Worm (Caenorhabditis elegans): Measurements from ENCODE around the gene sdz-1.

The sdz-1 gene

ce11 chrIII:8689143-8689542, 11.0 kb downstream of the sdz-1 start:
- TF ChIP-seq unc-130 (GFP tag; optimal IDR thresholded peaks at IDR 0.05) (peak; percentile 45), D1046.2 (GFP tag; IDR thresholded peaks at IDR 0.05) (no peak)

- TF ChIP-seq mxl-3 (GFP tag; optimal IDR thresholded peaks at IDR 0.05) (peak; percentile 89), php-3 (GFP tag; IDR thresholded peaks at IDR 0.05) (no peak), nhr-48 (tag; optimal IDR thresholded peaks at IDR 0.05) (no peak), ceh-28 (tag; optimal IDR thresholded peaks at IDR 0.05) (peak; percentile 25), dve-1 (tag; optimal IDR thresholded peaks at IDR 0.05; ENCODE audit: insufficient read depth) (peak; percentile 71), dmd-6 (GFP tag; IDR thresholded peaks at IDR 0.05) (peak; percentile 49), hlh-11 (tag; optimal IDR thresholded peaks at IDR 0.05) (peak; percentile 79), nhr-11 (tag; optimal IDR thresholded peaks at IDR 0.05) (peak; percentile 82), mep-1 (tag; optimal IDR thresholded peaks at IDR 0.05) (peak; percentile 65), zag-1 (tag; optimal IDR thresholded peaks at IDR 0.05) (no peak), tra-1 (GFP tag; IDR thresholded peaks at IDR 0.05) (0 out of 2 replicates have a peak, but pooled peaks have one; percentile 40), zfp-3 (GFP tag; conservative IDR thresholded peaks at IDR 0.05) (0 out of 2 replicates have a peak, but pooled peaks have one; percentile 7), snpc-4 (tag; optimal IDR thresholded peaks at IDR 0.05) (no peak), hif-1 (tag; optimal IDR thresholded peaks at IDR 0.05) (no peak), nhr-28 (tag; optimal IDR thresholded peaks at IDR 0.05) (peak; percentile 96), T20F7.1 (GFP tag; optimal IDR thresholded peaks at IDR 0.05) (peak; percentile 37), hlh-30 (tag; optimal IDR thresholded peaks at IDR 0.05; ENCODE audit: insufficient read depth) (peak; percentile 81), daf-16 (GFP tag; optimal IDR thresholded peaks at IDR 0.05) (no peak), daf-16 (tag; optimal IDR thresholded peaks at IDR 0.05) (peak; percentile 77), mdl-1 (tag; optimal IDR thresholded peaks at IDR 0.05) (peak in 1 of 2 experiments; percentile 68)
Observed at ce11 chrIII:8688438-8688946, 11.6 kb downstream of the sdz-1 start, which contains the start of gene hadb-1. TSS of gene hadb-1 (minus strand) at chrIII:8688488.

ce11 chrIII:8685590-8686240, 14.4 kb downstream of the sdz-1 start:
- TF ChIP-seq ceh-62 (tag; optimal IDR thresholded peaks at IDR 0.05) (no peak), egl-43 (GFP tag; IDR thresholded peaks at IDR 0.05) (peak; percentile 45; the same call in 1 of the 2 replicates), php-3 (GFP tag; IDR thresholded peaks at IDR 0.05) (no peak), T20F7.1 (GFP tag; optimal IDR thresholded peaks at IDR 0.05) (no peak), saeg-2 (GFP tag; IDR thresholded peaks at IDR 0.05) (no peak), daf-8 (GFP tag; IDR thresholded peaks at IDR 0.05) (no peak), pqm-1 (tag; optimal IDR thresholded peaks at IDR 0.05) (no peak), lin-39 (tag; optimal IDR thresholded peaks at IDR 0.05) (no peak), cey-2 (tag; optimal IDR thresholded peaks at IDR 0.05; ENCODE audit: borderline replicate concordance, insufficient read depth) (no peak), zfp-3 (GFP tag; conservative IDR thresholded peaks at IDR 0.05) (peak; percentile 71; the same call in 1 of the 2 replicates), nhr-111 (GFP tag; optimal IDR thresholded peaks at IDR 0.05) (peak; percentile 29), unc-39 (tag; optimal IDR thresholded peaks at IDR 0.05) (no peak), T26A8.4 (GFP tag; IDR thresholded peaks at IDR 0.05) (peak; percentile 74; the same call in 1 of the 2 replicates), lsy-2 (tag; optimal IDR thresholded peaks at IDR 0.05) (no peak), lin-29 (GFP tag; IDR thresholded peaks at IDR 0.05) (no peak), mxl-2 (GFP tag; conservative IDR thresholded peaks at IDR 0.05) (no peak), F10B5.3 (tag; optimal IDR thresholded peaks at IDR 0.05) (no peak), unc-62 (GFP tag; optimal IDR thresholded peaks at IDR 0.05 in 1 of 2) (peak in 1 of 2 experiments; percentile 88), unc-62 (tag; optimal IDR thresholded peaks at IDR 0.05) (no peak), dpl-1 (GFP tag; optimal IDR thresholded peaks at IDR 0.05) (no peak), nhr-25 (tag; optimal IDR thresholded peaks at IDR 0.05; ENCODE audit: borderline replicate concordance, insufficient read depth) (no peak), ceh-20 (GFP tag; IDR thresholded peaks at IDR 0.05) (no peak), R02D3.7 (tag; optimal IDR thresholded peaks at IDR 0.05) (no peak), zip-2 (tag; optimal IDR thresholded peaks at IDR 0.05) (no peak), ama-1 (optimal IDR thresholded peaks at IDR 0.05) (no peak), ceh-28 (tag; optimal IDR thresholded peaks at IDR 0.05) (no peak), nhr-76 (tag; optimal IDR thresholded peaks at IDR 0.05) (no peak), gei-8 (GFP tag; optimal IDR thresholded peaks at IDR 0.05) (no peak), hmg-1.1 (GFP tag; IDR thresholded peaks at IDR 0.05) (no peak)
